Fruit fly (Drosophila melanogaster): ENCODE measurements around the gene Pglym78.

Pglym78 gene

dm6 chr3R:29151621-29152092, 3.6 kb downstream of the Pglym78 start, which contains the start of gene eIF2D (continued):
- TF ChIP-seq Xbp1 (GFP tag; optimal IDR thresholded peaks at IDR 0.05) (peak; percentile 46), zen (tag; optimal IDR thresholded peaks at IDR 0.05) (peak; percentile 56), CG7839 (tag; optimal IDR thresholded peaks at IDR 0.05) (peak; percentile 67), ind (GFP tag; optimal IDR thresholded peaks at IDR 0.05) (peak; percentile 57), pita (GFP tag; optimal IDR thresholded peaks at IDR 0.05) (no peak), BEAF-32 (GFP tag; optimal IDR thresholded peaks at IDR 0.05) (peak; percentile 34), CG15269 (tag; optimal IDR thresholded peaks at IDR 0.05) (no peak), z (GFP tag; IDR thresholded peaks at IDR 0.05) (no peak), jigr1 (GFP tag; IDR thresholded peaks at IDR 0.05) (no peak), CG11456 (GFP tag; IDR thresholded peaks at IDR 0.05) (0 out of 3 replicates have a peak, but pooled peaks have one; percentile 57), unpg (GFP tag; optimal IDR thresholded peaks at IDR 0.05) (no peak), CG7556 (GFP tag; optimal IDR thresholded peaks at IDR 0.05) (peak; percentile 66), CG9727 (GFP tag; optimal IDR thresholded peaks at IDR 0.05) (peak; percentile 54), HHEX (GFP tag; optimal IDR thresholded peaks at IDR 0.05) (peak; percentile 55), sug (tag; optimal IDR thresholded peaks at IDR 0.05) (peak; percentile 51), Kr (GFP tag; optimal IDR thresholded peaks at IDR 0.05) (no peak), Stat92E (GFP tag; optimal IDR thresholded peaks at IDR 0.05) (no peak), CG6254 (GFP tag; optimal IDR thresholded peaks at IDR 0.05) (peak; percentile 43), CG7271 (tag; optimal IDR thresholded peaks at IDR 0.05) (peak; percentile 24), NK7.1 (GFP tag; optimal IDR thresholded peaks at IDR 0.05) (peak; percentile 18), tna (GFP tag; IDR thresholded peaks at IDR 0.05; ENCODE audit: partially characterized antibody) (no peak), ftz-f1 (GFP tag; optimal IDR thresholded peaks at IDR 0.05) (no peak), CG11398 (GFP tag; optimal IDR thresholded peaks at IDR 0.05) (no peak), Abd-B (GFP tag; optimal IDR thresholded peaks at IDR 0.05) (no peak), dan (GFP tag; IDR thresholded peaks at IDR 0.05) (no peak), mld (GFP tag; IDR thresholded peaks at IDR 0.05; ENCODE audit: partially characterized antibody) (no peak), CG18599 (GFP tag; optimal IDR thresholded peaks at IDR 0.05) (peak; percentile 75), Antp (GFP tag; optimal IDR thresholded peaks at IDR 0.05) (peak; percentile 17), Neu2 (GFP tag; optimal IDR thresholded peaks at IDR 0.05; ENCODE audit: borderline replicate concordance) (no peak), CG4424 (GFP tag; optimal IDR thresholded peaks at IDR 0.05) (peak; percentile 66), inv (GFP tag; IDR thresholded peaks at IDR 0.05; ENCODE audit: partially characterized antibody) (no peak), CG1529 (GFP tag; optimal IDR thresholded peaks at IDR 0.05) (peak; percentile 19), CG18476 (GFP tag; optimal IDR thresholded peaks at IDR 0.05) (peak; percentile 20), CG14014 (GFP tag; IDR thresholded peaks at IDR 0.05) (peak; percentile 53; the same call in 1 of the 2 replicates), CG4404 (GFP tag; IDR thresholded peaks at IDR 0.05) (0 out of 2 replicates have a peak, but pooled peaks have one; percentile 23), tin (GFP tag; optimal IDR thresholded peaks at IDR 0.05) (peak; percentile 42), CG9817 (tag; optimal IDR thresholded peaks at IDR 0.05) (peak; percentile 46), Hr51 (GFP tag; optimal IDR thresholded peaks at IDR 0.05) (peak in 1 of 2 experiments; percentile 67), CG17385 (GFP tag; optimal IDR thresholded peaks at IDR 0.05) (peak; percentile 66), nau (GFP tag; optimal IDR thresholded peaks at IDR 0.05) (no peak), Hr39 (optimal IDR thresholded peaks at IDR 0.05) (no peak), Nf-YB (GFP tag; optimal IDR thresholded peaks at IDR 0.05) (peak; percentile 19), tap (tag; optimal IDR thresholded peaks at IDR 0.05) (no peak), CG12769 (tag; optimal IDR thresholded peaks at IDR 0.05) (peak; percentile 36), E2f2 (GFP tag; IDR thresholded peaks at IDR 0.05) (peak; percentile 50; the same call in 1 of the 2 replicates), sisA (GFP tag; IDR thresholded peaks at IDR 0.05) (no peak; the same call in 1 of the 2 replicates), Ets97D (GFP tag; optimal IDR thresholded peaks at IDR 0.05) (peak; percentile 35), pfk (GFP tag; optimal IDR thresholded peaks at IDR 0.05) (no peak), CG31365 (tag; optimal IDR thresholded peaks at IDR 0.05) (no peak)

Measured in whole organism, embryonic.